Worm (Caenorhabditis elegans): ENCODE data around the gene ZC190.7.

DNA sequence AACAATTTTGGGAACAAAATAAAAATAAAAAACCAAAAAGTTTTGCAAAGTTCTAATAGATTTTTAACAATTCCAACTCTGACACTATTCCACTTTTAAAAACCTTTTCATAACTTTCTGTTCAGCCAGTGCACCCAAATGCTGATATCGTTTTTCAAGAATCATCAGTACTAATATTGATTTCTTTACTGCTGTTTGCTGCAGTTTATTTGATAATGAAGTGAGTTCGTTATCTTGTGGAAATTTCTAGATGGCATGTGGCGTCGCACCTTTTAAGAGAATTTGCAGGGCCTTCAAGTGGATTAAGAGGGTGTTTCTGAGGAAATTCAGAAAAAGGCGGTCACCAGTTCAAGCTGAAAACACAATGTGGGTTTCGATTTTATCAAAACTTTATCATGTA lies 44.3 kb upstream of the ZC190.7 start:
- no peak for TF ChIP-seq R02D3.7 (tag; optimal IDR thresholded peaks at IDR 0.05)
- TF ChIP-seq lin-13 (GFP tag; optimal IDR thresholded peaks at IDR 0.05): no peak

Measured in whole organism, L4 larva.